Fruit fly (Drosophila melanogaster) whole organism, embryonic: ENCODE data around the gene Bace.

Source experiments
- B-H2 ChIP-seq: fragments of 200-800 bp; sonication (Bioruptor generic); optimal IDR thresholded peaks from 2 replicates; lab custom pipeline; 2018; ENCODE audit warnings: missing biosample characterization, mild to moderate bottlenecking, missing genetic modification characterization
- CG10543 ChIP-seq: fragments of 200-800 bp; sonication (Bioruptor generic); optimal IDR thresholded peaks from 3 replicates; lab custom pipeline; 2017; ENCODE audit warnings: missing biosample characterization, mild to moderate bottlenecking, missing genetic modification characterization, moderate library complexity
- CG11504 ChIP-seq: fragments of 200-800 bp; sonication (Bioruptor generic); optimal IDR thresholded peaks from 3 replicates; lab custom pipeline; 2019; ENCODE audit warnings: missing biosample characterization, mild to moderate bottlenecking, missing genetic modification characterization, moderate library complexity
- CG12155 ChIP-seq: fragments of 200-800 bp; sonication (Bioruptor generic); optimal IDR thresholded peaks from 3 replicates; lab custom pipeline; 2016; ENCODE audit warnings: missing biosample characterization, missing genetic modification characterization
- CG13123 ChIP-seq: fragments of 200-800 bp; sonication (Bioruptor generic); optimal IDR thresholded peaks from 2 replicates; lab custom pipeline; 2016; ENCODE audit warnings: missing biosample characterization, missing genetic modification characterization
- CG14860 ChIP-seq: fragments of 200-800 bp; sonication (Bioruptor generic); IDR thresholded peaks from 3 replicates; pipeline ENCODE4 v1.3.6; 2022; ENCODE audit warnings: missing biosample characterization, missing genetic modification characterization; ENCODE audit not compliant: partially characterized antibody
- CG17829 ChIP-seq: fragments of 200-800 bp; optimal IDR thresholded peaks from 2 replicates; lab custom pipeline; 2019; ENCODE audit warnings: missing biosample characterization, mild to moderate bottlenecking, missing genetic modification characterization, moderate library complexity
- CG2116 ChIP-seq: fragments of 200-800 bp; sonication (Bioruptor generic); optimal IDR thresholded peaks from 3 replicates; lab custom pipeline; 2018; ENCODE audit warnings: missing biosample characterization, mild to moderate bottlenecking, missing genetic modification characterization
- CG2712 ChIP-seq: fragments of 200-800 bp; optimal IDR thresholded peaks from 3 replicates; lab custom pipeline; 2019; ENCODE audit warnings: missing biosample characterization, mild to moderate bottlenecking, missing genetic modification characterization, moderate library complexity
- CG3163 ChIP-seq: fragments of 200-800 bp; sonication (Bioruptor generic); optimal IDR thresholded peaks from 3 replicates; lab custom pipeline; 2016; ENCODE audit warnings: missing biosample characterization, missing genetic modification characterization
- CG42726 ChIP-seq: fragments of 200-800 bp; sonication (Bioruptor generic); IDR thresholded peaks from 2 replicates; pipeline ENCODE4 v1.3.6; 2022; ENCODE audit warnings: missing biosample characterization, missing genetic modification characterization; ENCODE audit not compliant: partially characterized antibody
- CG43689 ChIP-seq: fragments of 200-800 bp; sonication (Bioruptor generic); IDR thresholded peaks from 2 replicates; pipeline ENCODE4 v1.3.6; 2022; ENCODE audit warnings: missing biosample characterization, missing genetic modification characterization
- CG6791 ChIP-seq: fragments of 200-800 bp; sonication (Bioruptor generic); IDR thresholded peaks from 3 replicates; pipeline ENCODE4 v1.3.6; 2022; ENCODE audit warnings: missing biosample characterization, missing genetic modification characterization; ENCODE audit not compliant: partially characterized antibody
- CG7745 ChIP-seq: fragments of 200-800 bp; sonication (Bioruptor generic); optimal IDR thresholded peaks from 2 replicates; lab custom pipeline; 2018; ENCODE audit warnings: missing biosample characterization, mild to moderate bottlenecking, missing genetic modification characterization, moderate library complexity
- CG7839 ChIP-seq: fragments of 200-800 bp; sonication (Bioruptor generic); optimal IDR thresholded peaks from 3 replicates; lab custom pipeline; 2018; ENCODE audit warnings: missing biosample characterization, mild to moderate bottlenecking, missing genetic modification characterization, moderate library complexity
- CG8290 ChIP-seq, 3 experiments: fragments of 200-800 bp; sonication (Bioruptor generic); optimal IDR thresholded peaks; 2 replicates each; lab custom pipeline; 2016 to 2019; ENCODE audit warnings: missing biosample characterization in 3 of 3, missing genetic modification characterization in 3 of 3, mild to moderate bottlenecking in 2 of 3, moderate library complexity in 1 of 3
- CG8478 ChIP-seq: fragments of >200 bp; optimal IDR thresholded peaks from 2 replicates; lab custom pipeline; 2018
- CG9932 ChIP-seq: fragments of 200-800 bp; sonication (Bioruptor generic); IDR thresholded peaks from 2 replicates; pipeline ENCODE4 v1.3.6; 2022; ENCODE audit warnings: missing biosample characterization, missing genetic modification characterization
- CTCF ChIP-seq: fragments of 200-800 bp; sonication (Bioruptor generic); optimal IDR thresholded peaks from 2 replicates; lab custom pipeline; 2017; ENCODE audit warnings: missing biosample characterization, mild to moderate bottlenecking, missing genetic modification characterization, moderate library complexity
- Dek ChIP-seq: fragments of 200-800 bp; sonication (Bioruptor generic); optimal IDR thresholded peaks from 3 replicates; lab custom pipeline; 2019; ENCODE audit warnings: missing biosample characterization, mild to moderate bottlenecking, missing genetic modification characterization, moderate library complexity
- Dfd ChIP-seq, 2 experiments: fragments of >200 bp; optimal IDR thresholded peaks; 2 replicates each; lab custom pipeline; 2017; ENCODE audit warnings: missing biosample characterization in 2 of 2, missing genetic modification characterization in 2 of 2
- Dip3 ChIP-seq: fragments of 200-800 bp; sonication (Bioruptor generic); optimal IDR thresholded peaks from 3 replicates; lab custom pipeline; 2016; ENCODE audit warnings: missing biosample characterization, missing genetic modification characterization
- Dp ChIP-seq: fragments of 200-800 bp; sonication (Bioruptor generic); optimal IDR thresholded peaks from 2 replicates; lab custom pipeline; 2018; ENCODE audit warnings: missing biosample characterization, mild to moderate bottlenecking, missing genetic modification characterization, moderate library complexity
- Eip74EF ChIP-seq, 2 experiments: fragments of 200-800 bp in 1 of 2; fragments of >200 bp in 1 of 2; sonication (Bioruptor generic) in 1 of 2; optimal IDR thresholded peaks; 2 replicates each; lab custom pipeline; 2017 to 2019; ENCODE audit warnings: missing biosample characterization in 2 of 2, missing genetic modification characterization in 2 of 2, mild to moderate bottlenecking in 1 of 2, moderate library complexity in 1 of 2
- Ets65A ChIP-seq: fragments of 200-800 bp; sonication (Bioruptor generic); peaks from one replicate; lab custom pipeline; 2016; ENCODE audit warnings: missing biosample characterization, missing genetic modification characterization
- Hr78 ChIP-seq, 2 experiments: fragments of 200-800 bp in 1 of 2; fragments of >200 bp in 1 of 2; sonication (Bioruptor generic) in 1 of 2; optimal IDR thresholded peaks; 2 replicates each; lab custom pipeline; 2017 to 2019; ENCODE audit warnings: missing biosample characterization in 2 of 2, missing genetic modification characterization in 2 of 2, mild to moderate bottlenecking in 1 of 2, moderate library complexity in 1 of 2
- Med ChIP-seq: fragments of 200-800 bp; sonication (Bioruptor generic); peaks from one replicate; lab custom pipeline; 2016; ENCODE audit warnings: missing biosample characterization, missing genetic modification characterization, mild to moderate bottlenecking, inconsistent platforms, moderate library complexity
- Myb ChIP-seq: fragments of 200-800 bp; sonication (Bioruptor generic); optimal IDR thresholded peaks from 2 replicates; lab custom pipeline; 2016; ENCODE audit warnings: missing biosample characterization, missing genetic modification characterization
- NC2β ChIP-seq: fragments of 200-800 bp; sonication (Bioruptor generic); optimal IDR thresholded peaks from 2 replicates; lab custom pipeline; 2016; ENCODE audit warnings: missing biosample characterization, missing genetic modification characterization
- Rx ChIP-seq: fragments of 200-800 bp; sonication (Bioruptor generic); IDR thresholded peaks from 2 replicates; pipeline ENCODE4 v1.3.6; 2022; ENCODE audit warnings: missing biosample characterization, missing genetic modification characterization
- Sox102F ChIP-seq: fragments of 200-800 bp; sonication (Bioruptor generic); optimal IDR thresholded peaks from 2 replicates; lab custom pipeline; 2018; ENCODE audit warnings: missing biosample characterization, mild to moderate bottlenecking, missing genetic modification characterization, moderate library complexity
- Sry-δ ChIP-seq: fragments of 200-800 bp; sonication (Bioruptor generic); optimal IDR thresholded peaks from 2 replicates; lab custom pipeline; 2016; ENCODE audit warnings: missing biosample characterization, missing genetic modification characterization
- Usf ChIP-seq: fragments of 200-800 bp; sonication (Bioruptor generic); optimal IDR thresholded peaks from 2 replicates; lab custom pipeline; 2017; ENCODE audit warnings: missing genotype, missing biosample characterization, missing genetic modification characterization
- amos ChIP-seq: fragments of 200-800 bp; sonication (Bioruptor generic); IDR thresholded peaks from 2 replicates; pipeline ENCODE4 v1.3.6; 2022; ENCODE audit warnings: missing biosample characterization, missing genetic modification characterization; ENCODE audit not compliant: partially characterized antibody
- crp ChIP-seq, 2 experiments: fragments of 200-800 bp; sonication (Bioruptor generic); optimal IDR thresholded peaks; 2 replicates in 1 of 2; 3 replicates in 1 of 2; lab custom pipeline; 2017; ENCODE audit warnings: missing biosample characterization in 2 of 2, missing genetic modification characterization in 2 of 2, mild to moderate bottlenecking in 1 of 2, moderate library complexity in 1 of 2
- dysf ChIP-seq: fragments of 200-800 bp; sonication (Bioruptor generic); IDR thresholded peaks from 3 replicates; pipeline ENCODE4 v1.3.6; 2022; ENCODE audit warnings: missing biosample characterization, missing genetic modification characterization
- fd64A ChIP-seq: fragments of 200-800 bp; sonication (Bioruptor generic); optimal IDR thresholded peaks from 3 replicates; lab custom pipeline; 2018; ENCODE audit warnings: missing biosample characterization, mild to moderate bottlenecking, missing genetic modification characterization
- gce ChIP-seq: fragments of 200-800 bp; sonication (Bioruptor generic); IDR thresholded peaks from 3 replicates; pipeline ENCODE4 v1.3.6; 2022; ENCODE audit warnings: missing biosample characterization, missing genetic modification characterization
- gfzf ChIP-seq: fragments of 200-800 bp; sonication (Bioruptor generic); optimal IDR thresholded peaks from 2 replicates; lab custom pipeline; 2016; ENCODE audit warnings: missing biosample characterization, mild to moderate bottlenecking, missing genetic modification characterization, moderate library complexity
- hkb ChIP-seq, 2 experiments: fragments of 200-800 bp in 1 of 2; fragments of >200 bp in 1 of 2; sonication (Bioruptor generic) in 1 of 2; IDR thresholded peaks in 1 of 2; optimal IDR thresholded peaks in 1 of 2; 2 replicates each; pipeline versions ENCODE4 v1.3.6 to Lab custom; 2017 to 2022; ENCODE audit warnings: missing biosample characterization in 1 of 2, missing genetic modification characterization in 1 of 2
- inv ChIP-seq: fragments of 200-800 bp; sonication (Bioruptor generic); IDR thresholded peaks from 2 replicates; pipeline ENCODE4 v1.3.6; 2022; ENCODE audit warnings: missing biosample characterization, missing genetic modification characterization; ENCODE audit not compliant: partially characterized antibody
- knrl ChIP-seq: fragments of 200-800 bp; sonication (Bioruptor generic); IDR thresholded peaks from 3 replicates; pipeline ENCODE4 v1.3.6; 2022; ENCODE audit warnings: missing biosample characterization, missing genetic modification characterization; ENCODE audit not compliant: partially characterized antibody
- nmo ChIP-seq: fragments of 200-800 bp; sonication (Bioruptor generic); optimal IDR thresholded peaks from 2 replicates; lab custom pipeline; 2018; ENCODE audit warnings: missing biosample characterization, mild to moderate bottlenecking, missing genetic modification characterization, moderate library complexity
- phol ChIP-seq: fragments of 200-800 bp; sonication (Bioruptor generic); optimal IDR thresholded peaks from 3 replicates; lab custom pipeline; 2018; ENCODE audit warnings: missing biosample characterization, mild to moderate bottlenecking, missing genetic modification characterization, moderate library complexity
- pita ChIP-seq: fragments of 200-800 bp; sonication (Bioruptor generic); optimal IDR thresholded peaks from 2 replicates; lab custom pipeline; 2017; ENCODE audit warnings: missing biosample characterization, mild to moderate bottlenecking, missing genetic modification characterization
- pzg ChIP-seq: fragments of 200-800 bp; sonication (Bioruptor generic); optimal IDR thresholded peaks from 3 replicates; lab custom pipeline; 2018; ENCODE audit warnings: missing biosample characterization, mild to moderate bottlenecking, missing genetic modification characterization, moderate library complexity
- sens ChIP-seq: fragments of 200-800 bp; sonication (Bioruptor generic); peaks from one replicate; lab custom pipeline; 2016; ENCODE audit warnings: missing biosample characterization, missing genetic modification characterization
- wek ChIP-seq: fragments of 200-800 bp; sonication (Bioruptor generic); optimal IDR thresholded peaks from 3 replicates; lab custom pipeline; 2018; ENCODE audit warnings: missing biosample characterization, mild to moderate bottlenecking, missing genetic modification characterization, moderate library complexity
- zen ChIP-seq: fragments of 200-800 bp; sonication (Bioruptor generic); optimal IDR thresholded peaks from 3 replicates; lab custom pipeline; 2018; ENCODE audit warnings: missing biosample characterization, mild to moderate bottlenecking, missing genetic modification characterization, moderate library complexity

The Bace gene

DNA sequence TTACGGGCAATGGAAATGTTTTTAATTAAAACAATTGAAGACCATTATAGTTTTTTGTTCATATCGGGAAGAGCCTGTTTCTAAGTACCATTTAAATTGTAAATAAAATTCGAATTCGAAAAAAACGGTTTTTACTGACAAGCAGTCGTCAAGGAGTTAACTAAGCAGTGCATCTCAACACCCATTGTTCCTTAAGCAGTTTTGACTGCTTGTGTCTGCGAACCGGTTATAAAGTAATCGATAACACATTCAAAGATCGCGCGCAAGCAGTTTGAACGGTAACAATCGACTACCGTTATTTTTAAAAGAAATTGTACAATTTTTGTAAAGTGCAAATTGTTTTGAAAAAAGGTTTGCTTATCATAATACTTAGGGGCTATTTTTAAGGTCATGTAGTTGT, 18.1 kb downstream of the Bace start (continued):
- no peak for TF ChIP-seq CG7745 (tag; lab: Kevin White, UChicago)
- TF ChIP-seq crp (GFP tag; optimal IDR thresholded peaks at IDR 0.05; lab: Kevin White, UChicago) = peak in 1 of 2 experiments; percentile 69
- TF ChIP-seq Sox102F (GFP tag; lab: Kevin White, UChicago) = peak; percentile 68
- TF ChIP-seq CG42726 (GFP tag; lab: Robert Waterston, UW) = peak; percentile 70; the same call in 1 of the 2 replicates
- TF ChIP-seq CG10543 (GFP tag; lab: Kevin White, UChicago) = no peak
- no peak for TF ChIP-seq CG43689 (GFP tag; lab: Robert Waterston, UW)
- TF ChIP-seq dysf (GFP tag; lab: Robert Waterston, UW) = no peak
- no peak for TF ChIP-seq gce
- peak; percentile 2 for TF ChIP-seq hkb (optimal IDR thresholded peaks at IDR 0.05; lab: Kevin White, UChicago)
- no peak for TF ChIP-seq hkb (GFP tag; IDR thresholded peaks at IDR 0.05; lab: Robert Waterston, UW)
- TF ChIP-seq pita = peak; percentile 12
- TF ChIP-seq CG13123 = no peak
- TF ChIP-seq CG17829 = peak; percentile 23
- peak; percentile 69; the same call in 2 of the 3 replicates for TF ChIP-seq knrl (GFP tag; lab: Robert Waterston, UW)
- TF ChIP-seq Myb (GFP tag; lab: Kevin White, UChicago) = peak; percentile 100
- TF ChIP-seq CG8290 (GFP tag; optimal IDR thresholded peaks at IDR 0.05; lab: Kevin White, UChicago) = peak; percentile 82
- peak in 1 of 2 experiments; percentile 10 for TF ChIP-seq CG8290 (tag; optimal IDR thresholded peaks at IDR 0.05; lab: Kevin White, UChicago)
- TF ChIP-seq CG9932 (GFP tag; lab: Robert Waterston, UW) = 0 out of 2 replicates have a peak, but pooled peaks have one; percentile 14
- peak; percentile 54 for TF ChIP-seq CG14860 (GFP tag; lab: Robert Waterston, UW)
- peak; percentile 11 for TF ChIP-seq Dip3
- TF ChIP-seq Rx (GFP tag; lab: Robert Waterston, UW) = no peak
- TF ChIP-seq Med (GFP tag; lab: Kevin White, UChicago) = peak; percentile 90
- no peak for TF ChIP-seq Usf (GFP tag; lab: Kevin White, UChicago)
- TF ChIP-seq gfzf (GFP tag; lab: Kevin White, UChicago) = peak; percentile 23
- no peak for TF ChIP-seq B-H2 (GFP tag; lab: Kevin White, UChicago)
- peak; percentile 28 for TF ChIP-seq CG2712 (tag; lab: Kevin White, UChicago)
- TF ChIP-seq CG7839 = peak; percentile 5
- peak; percentile 72 for TF ChIP-seq Ets65A (GFP tag; lab: Kevin White, UChicago)
- peak in 1 of 2 experiments; percentile 90 for TF ChIP-seq Eip74EF (GFP tag; optimal IDR thresholded peaks at IDR 0.05; lab: Kevin White, UChicago)
- TF ChIP-seq CG2116 (GFP tag; lab: Kevin White, UChicago) = peak; percentile 53
- TF ChIP-seq nmo (GFP tag; lab: Kevin White, UChicago) = peak; percentile 35
- TF ChIP-seq Dfd (GFP tag; optimal IDR thresholded peaks at IDR 0.05; lab: Kevin White, UChicago) = peak in 1 of 2 experiments; percentile 98
- TF ChIP-seq phol = peak; percentile 51
- TF ChIP-seq NC2β = no peak
- no peak for TF ChIP-seq CG12155
- TF ChIP-seq Sry-δ (GFP tag; lab: Kevin White, UChicago) = peak; percentile 69
- no peak for TF ChIP-seq wek (GFP tag; lab: Kevin White, UChicago)
- peak; percentile 2 for TF ChIP-seq CG3163
- TF ChIP-seq CG8478 (lab: Kevin White, UChicago) = peak; percentile 87
- peak in 1 of 2 experiments; percentile 49 for TF ChIP-seq Hr78 (GFP tag; optimal IDR thresholded peaks at IDR 0.05; lab: Kevin White, UChicago)
- TF ChIP-seq Dek (tag; lab: Kevin White, UChicago) = peak; percentile 46
- TF ChIP-seq CG11504 = peak; percentile 41
- no peak for TF ChIP-seq fd64A (GFP tag; lab: Kevin White, UChicago)
- peak; percentile 62 for TF ChIP-seq pzg (GFP tag; lab: Kevin White, UChicago)
- TF ChIP-seq CG6791 (GFP tag; lab: Robert Waterston, UW) = peak; percentile 58
- peak; percentile 67 for TF ChIP-seq zen (tag; lab: Kevin White, UChicago)
- TF ChIP-seq Dp (GFP tag; lab: Kevin White, UChicago) = peak; percentile 90
- TF ChIP-seq sens (GFP tag; lab: Kevin White, UChicago) = peak; percentile 48
- TF ChIP-seq CTCF (GFP tag; lab: Kevin White, UChicago) = peak; percentile 59
- TF ChIP-seq inv = peak; percentile 29; the same call in 1 of the 2 replicates
- peak; percentile 65 for TF ChIP-seq amos
